Fruit fly (Drosophila melanogaster) whole organism, embryonic: Measurements from ENCODE around the gene Gad1.
A peak's percentile ranks its signal among the peaks of the same experiment; 100 is the strongest.

Experiments
- Blimp-1 ChIP-seq: fragments of 200-800 bp; sonication (Bioruptor generic); optimal IDR thresholded peaks from 3 replicates; lab custom pipeline; 2018; ENCODE audit warnings: missing biosample characterization, missing genetic modification characterization, mild to moderate bottlenecking, moderate library complexity, missing genetic modification reagents
- CG1024 ChIP-seq: fragments of 200-800 bp; sonication (Bioruptor generic); IDR thresholded peaks from 2 replicates; pipeline ENCODE4 v1.3.6; 2022; ENCODE audit warnings: missing biosample characterization, missing genetic modification characterization
- CG10366 ChIP-seq: fragments of 200-800 bp; sonication (Bioruptor generic); IDR thresholded peaks from 2 replicates; pipeline ENCODE4 v1.3.6; 2022; ENCODE audit warnings: missing biosample characterization, missing genetic modification characterization
- CG12236 ChIP-seq: fragments of 200-800 bp; sonication (Bioruptor generic); optimal IDR thresholded peaks from 2 replicates; lab custom pipeline; 2016; ENCODE audit warnings: missing biosample characterization, missing genetic modification characterization
- CG12299 ChIP-seq: fragments of 200-800 bp; sonication (Bioruptor generic); optimal IDR thresholded peaks from 2 replicates; lab custom pipeline; 2018; ENCODE audit warnings: missing biosample characterization, mild to moderate bottlenecking, missing genetic modification characterization
- CG15601 ChIP-seq: fragments of 200-800 bp; sonication (Bioruptor generic); optimal IDR thresholded peaks from 3 replicates; lab custom pipeline; 2019; ENCODE audit warnings: missing biosample characterization, mild to moderate bottlenecking, missing genetic modification characterization, moderate library complexity
- CG15696 ChIP-seq: fragments of 200-800 bp; sonication (Bioruptor generic); optimal IDR thresholded peaks from 2 replicates; lab custom pipeline; 2019; ENCODE audit warnings: missing biosample characterization, mild to moderate bottlenecking, missing genetic modification characterization, moderate library complexity
- CG1647 ChIP-seq: fragments of 200-800 bp; sonication (Bioruptor generic); optimal IDR thresholded peaks from 3 replicates; lab custom pipeline; 2016; ENCODE audit warnings: missing biosample characterization, missing genetic modification characterization
- CG16813 ChIP-seq: fragments of 200-800 bp; sonication (Bioruptor generic); IDR thresholded peaks from 3 replicates; pipeline ENCODE4 v1.3.6; 2022; ENCODE audit warnings: missing biosample characterization, missing genetic modification characterization; ENCODE audit not compliant: partially characterized antibody
- CG18476 ChIP-seq: fragments of 200-800 bp; sonication (Bioruptor generic); optimal IDR thresholded peaks from 2 replicates; lab custom pipeline; 2016; ENCODE audit warnings: missing biosample characterization, mild to moderate bottlenecking, missing genetic modification characterization
- CG30403 ChIP-seq: fragments of 200-800 bp; sonication (Bioruptor generic); optimal IDR thresholded peaks from 3 replicates; lab custom pipeline; 2016; ENCODE audit warnings: missing biosample characterization, missing genetic modification characterization
- CG31224 ChIP-seq: fragments of 200-800 bp; sonication (Bioruptor generic); IDR thresholded peaks from 2 replicates; pipeline ENCODE4 v1.3.6; 2022; ENCODE audit warnings: missing biosample characterization, missing genetic modification characterization
- CG4282 ChIP-seq: fragments of 200-800 bp; sonication (Bioruptor generic); optimal IDR thresholded peaks from 2 replicates; lab custom pipeline; 2016; ENCODE audit warnings: missing biosample characterization, missing genetic modification characterization
- CG4360 ChIP-seq: fragments of 200-800 bp; sonication (Bioruptor generic); IDR thresholded peaks from 2 replicates; pipeline ENCODE4 v1.3.6; 2022; ENCODE audit warnings: missing biosample characterization, missing genetic modification characterization
- CG4707 ChIP-seq: fragments of 200-800 bp; sonication (Bioruptor generic); optimal IDR thresholded peaks from 2 replicates; lab custom pipeline; 2018; ENCODE audit warnings: missing biosample characterization, mild to moderate bottlenecking, missing genetic modification characterization, moderate library complexity
- CG5180 ChIP-seq: fragments of 200-800 bp; sonication (Bioruptor generic); optimal IDR thresholded peaks from 3 replicates; lab custom pipeline; 2017; ENCODE audit warnings: missing biosample characterization, missing genetic modification characterization, mild to moderate bottlenecking, moderate library complexity, missing genetic modification reagents
- CG6254 ChIP-seq: fragments of 200-800 bp; sonication (Bioruptor generic); optimal IDR thresholded peaks from 3 replicates; lab custom pipeline; 2017; ENCODE audit warnings: mild to moderate bottlenecking, missing biosample characterization, missing genetic modification reagents, missing genetic modification characterization
- CG7963 ChIP-seq: fragments of 200-800 bp; sonication (Bioruptor generic); IDR thresholded peaks from 3 replicates; pipeline ENCODE4 v1.3.6; 2022; ENCODE audit warnings: missing biosample characterization, missing genetic modification characterization; ENCODE audit not compliant: partially characterized antibody
- Dfd ChIP-seq, 2 experiments: fragments of >200 bp; optimal IDR thresholded peaks; 2 replicates each; lab custom pipeline; 2017; ENCODE audit warnings: missing biosample characterization in 2 of 2, missing genetic modification characterization in 2 of 2
- Dip2 ChIP-seq: fragments of 200-800 bp; sonication (Bioruptor generic); IDR thresholded peaks from 2 replicates; pipeline ENCODE4 v1.3.6; 2022; ENCODE audit warnings: missing biosample characterization, missing genetic modification characterization
- Dref ChIP-seq: fragments of 200-800 bp; sonication (Bioruptor generic); IDR thresholded peaks from 2 replicates; pipeline ENCODE4 v1.3.6; 2022; ENCODE audit warnings: missing biosample characterization, missing genetic modification characterization
- Drgx ChIP-seq: fragments of 200-800 bp; sonication (Bioruptor generic); IDR thresholded peaks from 2 replicates; pipeline ENCODE4 v1.3.6; 2022; ENCODE audit warnings: missing biosample characterization, missing genetic modification characterization
- E2f1 ChIP-seq: fragments of 200-800 bp; sonication (Bioruptor generic); IDR thresholded peaks from 2 replicates; pipeline ENCODE4 v1.3.6; 2022; ENCODE audit warnings: missing biosample characterization, missing genetic modification characterization
- Fer3 ChIP-seq: fragments of 200-800 bp; sonication (Bioruptor generic); optimal IDR thresholded peaks from 2 replicates; lab custom pipeline; 2018; ENCODE audit warnings: missing biosample characterization, mild to moderate bottlenecking, missing genetic modification characterization, moderate library complexity
- HHEX ChIP-seq: fragments of 200-800 bp; sonication (Bioruptor generic); optimal IDR thresholded peaks from 3 replicates; lab custom pipeline; 2017; ENCODE audit warnings: missing biosample characterization, mild to moderate bottlenecking, missing genetic modification characterization, missing genetic modification reagents
- Hey ChIP-seq: fragments of 200-800 bp; sonication (Bioruptor generic); optimal IDR thresholded peaks from 3 replicates; lab custom pipeline; 2018; ENCODE audit warnings: missing biosample characterization, mild to moderate bottlenecking, missing genetic modification characterization
- Hmr ChIP-seq: fragments of 200-800 bp; sonication (Bioruptor generic); optimal IDR thresholded peaks from 3 replicates; lab custom pipeline; 2017; ENCODE audit warnings: mild to moderate bottlenecking, missing biosample characterization, missing genetic modification reagents, missing genetic modification characterization
- Mad ChIP-seq: fragments of 200-800 bp; sonication (Bioruptor generic); optimal IDR thresholded peaks from 2 replicates; lab custom pipeline; 2016; ENCODE audit warnings: missing biosample characterization, missing genetic modification characterization
- NFAT ChIP-seq: fragments of 200-800 bp; sonication (Bioruptor generic); IDR thresholded peaks from 2 replicates; pipeline ENCODE4 v1.3.6; 2022; ENCODE audit warnings: missing biosample characterization, missing genetic modification characterization
- Optix ChIP-seq: fragments of 200-800 bp; sonication (Bioruptor generic); IDR thresholded peaks from 3 replicates; pipeline ENCODE4 v1.3.6; 2022; ENCODE audit warnings: missing biosample characterization, missing genetic modification characterization
- Sox100B ChIP-seq: fragments of 200-800 bp; sonication (Bioruptor generic); optimal IDR thresholded peaks from 3 replicates; lab custom pipeline; 2018; ENCODE audit warnings: missing biosample characterization, mild to moderate bottlenecking, missing genetic modification characterization
- al ChIP-seq: fragments of 200-800 bp; sonication (Bioruptor generic); IDR thresholded peaks from 2 replicates; pipeline ENCODE4 v1.3.6; 2022; ENCODE audit warnings: missing biosample characterization, missing genetic modification characterization
- ap ChIP-seq: fragments of 200-800 bp; sonication (Bioruptor generic); IDR thresholded peaks from 2 replicates; pipeline ENCODE4 v1.3.6; 2022; ENCODE audit warnings: missing biosample characterization, missing genetic modification characterization
- bbx ChIP-seq: fragments of 200-800 bp; sonication (Bioruptor generic); IDR thresholded peaks from 2 replicates; pipeline ENCODE4 v1.3.6; 2022; ENCODE audit warnings: missing biosample characterization, missing genetic modification characterization; ENCODE audit not compliant: partially characterized antibody
- crol ChIP-seq: fragments of 200-800 bp; sonication (Bioruptor generic); IDR thresholded peaks from 2 replicates; pipeline ENCODE4 v1.3.6; 2022; ENCODE audit warnings: missing biosample characterization, missing genetic modification characterization
- dysf ChIP-seq: fragments of 200-800 bp; sonication (Bioruptor generic); IDR thresholded peaks from 3 replicates; pipeline ENCODE4 v1.3.6; 2022; ENCODE audit warnings: missing biosample characterization, missing genetic modification characterization
- exex ChIP-seq: fragments of 200-800 bp; sonication (Bioruptor generic); optimal IDR thresholded peaks from 4 replicates; lab custom pipeline; 2018; ENCODE audit warnings: missing biosample characterization, mild to moderate bottlenecking, missing genetic modification characterization, moderate library complexity
- fu2 ChIP-seq: fragments of 200-800 bp; sonication (Bioruptor generic); optimal IDR thresholded peaks from 2 replicates; lab custom pipeline; 2016; ENCODE audit warnings: missing biosample characterization, missing genetic modification characterization
- gsb ChIP-seq: fragments of 200-800 bp; sonication (Bioruptor generic); IDR thresholded peaks from 2 replicates; pipeline ENCODE4 v1.3.6; 2022; ENCODE audit warnings: missing biosample characterization, missing genetic modification characterization
- hbn ChIP-seq: fragments of 200-800 bp; sonication (Bioruptor generic); IDR thresholded peaks from 2 replicates; pipeline ENCODE4 v1.3.6; 2022; ENCODE audit warnings: missing biosample characterization, missing genetic modification characterization; ENCODE audit not compliant: partially characterized antibody
- luna ChIP-seq: fragments of 200-800 bp; sonication (Bioruptor generic); optimal IDR thresholded peaks from 2 replicates; lab custom pipeline; 2016; ENCODE audit warnings: missing biosample characterization, missing genetic modification characterization
- odd ChIP-seq: fragments of 200-800 bp; sonication (Bioruptor generic); optimal IDR thresholded peaks from 2 replicates; lab custom pipeline; 2017; ENCODE audit warnings: missing biosample characterization, mild to moderate bottlenecking, missing genetic modification characterization
- pum ChIP-seq: fragments of 200-800 bp; sonication (Bioruptor generic); optimal IDR thresholded peaks from 2 replicates; lab custom pipeline; 2016; ENCODE audit warnings: missing biosample characterization, missing genetic modification characterization
- pzg ChIP-seq: fragments of 200-800 bp; sonication (Bioruptor generic); optimal IDR thresholded peaks from 3 replicates; lab custom pipeline; 2018; ENCODE audit warnings: missing biosample characterization, mild to moderate bottlenecking, missing genetic modification characterization, moderate library complexity
- row ChIP-seq: fragments of 200-800 bp; sonication (Bioruptor generic); IDR thresholded peaks from 3 replicates; pipeline ENCODE4 v1.3.6; 2022; ENCODE audit warnings: missing biosample characterization, missing genetic modification characterization
- scrt ChIP-seq: fragments of 200-800 bp; sonication (Bioruptor generic); optimal IDR thresholded peaks from 2 replicates; lab custom pipeline; 2018; ENCODE audit warnings: missing biosample characterization, mild to moderate bottlenecking, missing genetic modification characterization, moderate library complexity
- shn ChIP-seq: fragments of 200-800 bp; sonication (Bioruptor generic); optimal IDR thresholded peaks from 3 replicates; lab custom pipeline; 2016; ENCODE audit warnings: missing biosample characterization, missing genetic modification characterization
- sna ChIP-seq: fragments of 200-800 bp; sonication (Bioruptor generic); IDR thresholded peaks from 2 replicates; pipeline ENCODE4 v1.3.6; 2022; ENCODE audit warnings: missing biosample characterization, missing genetic modification characterization; ENCODE audit not compliant: partially characterized antibody
- tap ChIP-seq: fragments of 200-800 bp; optimal IDR thresholded peaks from 3 replicates; lab custom pipeline; 2019; ENCODE audit warnings: missing biosample characterization, mild to moderate bottlenecking, missing genetic modification characterization, moderate library complexity
- twi ChIP-seq: fragments of 200-800 bp; optimal IDR thresholded peaks from 2 replicates; lab custom pipeline; 2019; ENCODE audit warnings: missing biosample characterization, mild to moderate bottlenecking, missing genetic modification characterization, moderate library complexity
- zfh2 ChIP-seq: fragments of 200-800 bp; sonication (Bioruptor generic); optimal IDR thresholded peaks from 2 replicates; lab custom pipeline; 2016; ENCODE audit warnings: missing biosample characterization, missing genetic modification characterization

Gad1 gene

dm6 chr3L:4070996-4071379, 17.6 kb downstream of the Gad1 start (continued):
- TF ChIP-seq Optix (GFP tag; lab: Robert Waterston, UW) (peak; percentile 13; the same call in 1 of the 3 replicates), CG12236 (GFP tag; lab: Kevin White, UChicago) (no peak), HHEX (GFP tag; lab: Kevin White, UChicago) (peak; percentile 36), CG4707 (GFP tag; lab: Kevin White, UChicago) (peak; percentile 33), fu2 (no peak), scrt (GFP tag; lab: Kevin White, UChicago) (no peak), Dref (GFP tag; lab: Robert Waterston, UW) (no peak), crol (GFP tag; lab: Robert Waterston, UW) (peak; percentile 68), E2f1 (GFP tag; lab: Robert Waterston, UW) (peak; percentile 81), CG12299 (peak; percentile 32), row (GFP tag; lab: Robert Waterston, UW) (peak; percentile 69), CG10366 (GFP tag; lab: Robert Waterston, UW) (peak; percentile 75), al (GFP tag; lab: Robert Waterston, UW) (peak; percentile 46; the same call in 1 of the 2 replicates), Mad (GFP tag; lab: Kevin White, UChicago) (no peak), CG15696 (tag; lab: Kevin White, UChicago) (no peak), CG5180 (GFP tag; lab: Kevin White, UChicago) (no peak), hbn (GFP tag; lab: Robert Waterston, UW) (no peak), sna (GFP tag; lab: Robert Waterston, UW) (no peak), tap (tag; lab: Kevin White, UChicago) (peak; percentile 57), CG6254 (GFP tag; lab: Kevin White, UChicago) (no peak), luna (GFP tag; lab: Kevin White, UChicago) (no peak), dysf (peak; percentile 78), CG4360 (no peak), ap (GFP tag; lab: Robert Waterston, UW) (peak; percentile 76), Drgx (GFP tag; lab: Robert Waterston, UW) (peak; percentile 91), Hey (tag; lab: Kevin White, UChicago) (no peak), CG4282 (GFP tag; lab: Kevin White, UChicago) (no peak), Sox100B (GFP tag; lab: Kevin White, UChicago) (no peak), odd (no peak), Dip2 (GFP tag; lab: Robert Waterston, UW) (no peak), CG7963 (no peak), Dfd (GFP tag; optimal IDR thresholded peaks at IDR 0.05; lab: Kevin White, UChicago) (no peak), CG15601 (tag; lab: Kevin White, UChicago) (no peak), pzg (GFP tag; lab: Kevin White, UChicago) (no peak), CG1024 (GFP tag; lab: Robert Waterston, UW) (peak; percentile 56; the same call in 1 of the 2 replicates), CG16813 (GFP tag; lab: Robert Waterston, UW) (no peak), Fer3 (tag; lab: Kevin White, UChicago) (peak; percentile 81), CG1647 (GFP tag; lab: Kevin White, UChicago) (peak; percentile 7), CG31224 (peak; percentile 61), CG18476 (GFP tag; lab: Kevin White, UChicago) (no peak), exex (tag; lab: Kevin White, UChicago) (no peak), Blimp-1 (GFP tag; lab: Kevin White, UChicago) (peak; percentile 56), Hmr (GFP tag; lab: Kevin White, UChicago) (no peak), zfh2 (GFP tag; lab: Kevin White, UChicago) (no peak), NFAT (0 out of 2 replicates have a peak, but pooled peaks have one; percentile 34), shn (GFP tag; lab: Kevin White, UChicago) (peak; percentile 18), pum (GFP tag; lab: Kevin White, UChicago) (no peak), gsb (no peak), bbx (no peak), twi (no peak), CG30403 (GFP tag; lab: Kevin White, UChicago) (no peak)
